Worm (Caenorhabditis elegans) whole organism, L1 larva: Measurements from ENCODE around the gene lgc-11.

Source experiments
- C04F5.9 ChIP-seq: sonication (generic microtip); optimal IDR thresholded peaks from 2 replicates; lab custom pipeline; 2016; ENCODE audit warnings: missing genetic modification characterization, missing compliant biosample characterization
- C16A3.4 ChIP-seq: fragments of 150-350 bp; optimal IDR thresholded peaks from 2 replicates; lab custom pipeline; 2014; ENCODE audit warnings: missing biosample characterization, missing genetic modification characterization
- F16B12.6 ChIP-seq: fragments of 150-350 bp; optimal IDR thresholded peaks from 2 replicates; lab custom pipeline; 2014; ENCODE audit warnings: missing biosample characterization, missing genetic modification characterization
- ama-1 ChIP-seq: fragments of 150-350 bp; optimal IDR thresholded peaks from 2 replicates; lab custom pipeline; 2014
- blmp-1 ChIP-seq: fragments of 150-350 bp; optimal IDR thresholded peaks from 2 replicates; lab custom pipeline; 2014; ENCODE audit warnings: missing biosample characterization, missing genetic modification characterization
- ceh-63 ChIP-seq: fragments of 200-800 bp; sonication (Bioruptor generic); optimal IDR thresholded peaks from 2 replicates; lab custom pipeline; 2018; ENCODE audit warnings: mild to moderate bottlenecking, missing genetic modification characterization, missing compliant biosample characterization
- ceh-8 ChIP-seq: fragments of 200-800 bp; sonication (Bioruptor generic); optimal IDR thresholded peaks from 2 replicates; lab custom pipeline; 2018; ENCODE audit warnings: mild to moderate bottlenecking, missing genetic modification characterization, moderate library complexity, missing compliant biosample characterization
- ceh-82 ChIP-seq, 3 experiments: fragments of 150-350 bp in 1 of 3; sonication (generic microtip) in 2 of 3; optimal IDR thresholded peaks; 2 replicates each; lab custom pipeline; 2014 to 2017; ENCODE audit warnings: missing biosample characterization in 3 of 3, missing genetic modification characterization in 3 of 3
- ceh-88 ChIP-seq: fragments of 200-800 bp; sonication (Bioruptor generic); IDR thresholded peaks from 2 replicates; pipeline ENCODE4 v1.3.6; 2022; ENCODE audit warnings: missing genetic modification characterization, missing compliant biosample characterization
- dpl-1 ChIP-seq, 3 experiments: fragments of 150-350 bp in 2 of 3; sonication (generic microtip) in 1 of 3; optimal IDR thresholded peaks; 2 replicates each; lab custom pipeline; 2014 to 2017; ENCODE audit warnings: missing biosample characterization in 3 of 3, missing genetic modification characterization in 3 of 3, missing genetic modification reagents in 3 of 3
- efl-1 ChIP-seq, 4 experiments: fragments of 150-350 bp; optimal IDR thresholded peaks in 3 of 4; peaks in 1 of 4; 1 replicate in 1 of 4; 2 replicates in 3 of 4; lab custom pipeline; 2014; ENCODE audit warnings: missing biosample characterization in 2 of 4, missing genetic modification characterization in 2 of 4, missing genetic modification reagents in 2 of 4
- efl-3 ChIP-seq: fragments of 200-800 bp; sonication (Bioruptor generic); optimal IDR thresholded peaks from 2 replicates; lab custom pipeline; 2018; ENCODE audit warnings: mild to moderate bottlenecking, missing genetic modification characterization, missing compliant biosample characterization
- egl-13 ChIP-seq: sonication (generic microtip); optimal IDR thresholded peaks from 2 replicates; lab custom pipeline; 2016; ENCODE audit warnings: missing genotype, missing genetic modification reagents, missing genetic modification characterization, missing compliant biosample characterization
- egl-27 ChIP-seq, 2 experiments: fragments of 150-350 bp in 1 of 2; sonication (generic microtip); optimal IDR thresholded peaks; 3 replicates each; lab custom pipeline; 2017 to 2018; ENCODE audit warnings: missing biosample characterization in 2 of 2, missing genetic modification characterization in 2 of 2, missing genetic modification reagents in 2 of 2
- elt-3 ChIP-seq, 6 experiments: fragments of 150-350 bp in 1 of 6; sonication (generic microtip); optimal IDR thresholded peaks; 2 replicates each; lab custom pipeline; 2017 to 2018; ENCODE audit warnings: missing biosample characterization in 6 of 6, missing genetic modification characterization in 6 of 6, inconsistent platforms in 1 of 6
- fkh-10 ChIP-seq: sonication (generic microtip); optimal IDR thresholded peaks from 2 replicates; lab custom pipeline; 2017; ENCODE audit warnings: missing biosample characterization, missing genetic modification reagents, missing genetic modification characterization
- fkh-4 ChIP-seq: sonication (generic microtip); optimal IDR thresholded peaks from 2 replicates; lab custom pipeline; 2016; ENCODE audit warnings: missing compliant biosample characterization, missing genetic modification characterization, borderline replicate concordance
- fkh-8 ChIP-seq: sonication (generic microtip); optimal IDR thresholded peaks from 2 replicates; lab custom pipeline; 2016; ENCODE audit warnings: mild to moderate bottlenecking, missing genetic modification characterization, missing compliant biosample characterization
- fos-1 ChIP-seq: fragments of 150-350 bp; optimal IDR thresholded peaks from 2 replicates; lab custom pipeline; 2014; ENCODE audit warnings: missing biosample characterization, missing genetic modification characterization
- hlh-17 ChIP-seq: fragments of 200-800 bp; sonication (Bioruptor generic); optimal IDR thresholded peaks from 2 replicates; lab custom pipeline; 2018; ENCODE audit warnings: missing genetic modification characterization, mild to moderate bottlenecking, missing compliant biosample characterization, moderate library complexity, borderline replicate concordance
- hpl-2 ChIP-seq: fragments of 150-350 bp; optimal IDR thresholded peaks from 2 replicates; lab custom pipeline; 2014; ENCODE audit warnings: missing biosample characterization, missing genetic modification reagents, missing genetic modification characterization
- lin-35 ChIP-seq, 2 experiments: fragments of 150-350 bp; optimal IDR thresholded peaks; 2 replicates each; lab custom pipeline; 2014; ENCODE audit warnings: missing biosample characterization in 2 of 2, missing genetic modification characterization in 2 of 2, missing genetic modification reagents in 2 of 2
- mdl-1 ChIP-seq, 2 experiments: fragments of 150-350 bp; optimal IDR thresholded peaks; 2 replicates each; lab custom pipeline; 2014 to 2017; ENCODE audit warnings: missing biosample characterization in 2 of 2, missing genetic modification characterization in 2 of 2, inconsistent platforms in 1 of 2
- mef-2 ChIP-seq: fragments of 150-350 bp; optimal IDR thresholded peaks from 2 replicates; lab custom pipeline; 2014; ENCODE audit warnings: missing biosample characterization, missing genetic modification characterization
- mep-1 ChIP-seq: fragments of 150-350 bp; optimal IDR thresholded peaks from 2 replicates; lab custom pipeline; 2014; ENCODE audit warnings: missing biosample characterization, missing genetic modification characterization
- nhr-12 ChIP-seq: sonication (generic microtip); optimal IDR thresholded peaks from 2 replicates; lab custom pipeline; 2017; ENCODE audit warnings: missing biosample characterization, missing genetic modification characterization
- nhr-20 ChIP-seq: sonication (generic microtip); optimal IDR thresholded peaks from 2 replicates; lab custom pipeline; 2016; ENCODE audit warnings: mild to moderate bottlenecking, missing genetic modification characterization, missing compliant biosample characterization
- nhr-237 ChIP-seq: fragments of 150-350 bp; optimal IDR thresholded peaks from 2 replicates; lab custom pipeline; 2014; ENCODE audit warnings: missing biosample characterization, missing genetic modification characterization
- nhr-28 ChIP-seq: fragments of 150-350 bp; optimal IDR thresholded peaks from 2 replicates; lab custom pipeline; 2014; ENCODE audit warnings: missing biosample characterization, missing genetic modification characterization
- nhr-47 ChIP-seq: sonication (generic microtip); optimal IDR thresholded peaks from 2 replicates; lab custom pipeline; 2016; ENCODE audit warnings: mild to moderate bottlenecking, missing genetic modification characterization, moderate library complexity, missing compliant biosample characterization
- nhr-71 ChIP-seq: sonication (generic microtip); optimal IDR thresholded peaks from 2 replicates; lab custom pipeline; 2016; ENCODE audit warnings: mild to moderate bottlenecking, missing genetic modification characterization, moderate library complexity, missing compliant biosample characterization
- nhr-76 ChIP-seq: sonication (generic microtip); optimal IDR thresholded peaks from 2 replicates; lab custom pipeline; 2017; ENCODE audit warnings: missing biosample characterization, missing genetic modification characterization
- pag-3 ChIP-seq: sonication (generic microtip); optimal IDR thresholded peaks from 2 replicates; lab custom pipeline; 2017; ENCODE audit warnings: missing genetic modification characterization, mild to moderate bottlenecking, missing compliant biosample characterization, antibody characterized with exemption, borderline replicate concordance; ENCODE audit not compliant: insufficient read depth
- pax-3 ChIP-seq: fragments of 200-800 bp; sonication (Bioruptor generic); optimal IDR thresholded peaks from 2 replicates; lab custom pipeline; 2018; ENCODE audit warnings: mild to moderate bottlenecking, missing genetic modification characterization, moderate library complexity, missing compliant biosample characterization
- pqm-1 ChIP-seq: sonication (generic microtip); optimal IDR thresholded peaks from 3 replicates; lab custom pipeline; 2017; ENCODE audit warnings: missing biosample characterization, missing genetic modification characterization
- rnt-1 ChIP-seq: sonication (generic microtip); optimal IDR thresholded peaks from 2 replicates; lab custom pipeline; 2016; ENCODE audit warnings: mild to moderate bottlenecking, missing genetic modification characterization, moderate library complexity, missing compliant biosample characterization
- snu-23 ChIP-seq: sonication (generic microtip); optimal IDR thresholded peaks from 2 replicates; lab custom pipeline; 2016; ENCODE audit warnings: missing genetic modification characterization, missing compliant biosample characterization
- sox-4 ChIP-seq: sonication (generic microtip); optimal IDR thresholded peaks from 2 replicates; lab custom pipeline; 2016; ENCODE audit warnings: missing genetic modification characterization, missing compliant biosample characterization
- sptf-1 ChIP-seq: fragments of 150-350 bp; optimal IDR thresholded peaks from 2 replicates; lab custom pipeline; 2014; ENCODE audit warnings: missing biosample characterization, missing genetic modification characterization
- sup-37 ChIP-seq: fragments of 200-800 bp; sonication (Bioruptor generic); optimal IDR thresholded peaks from 2 replicates; lab custom pipeline; 2018; ENCODE audit warnings: mild to moderate bottlenecking, missing genetic modification characterization, missing compliant biosample characterization
- swsn-7 ChIP-seq: sonication (generic microtip); optimal IDR thresholded peaks from 2 replicates; lab custom pipeline; 2016; ENCODE audit warnings: missing genetic modification characterization, missing compliant biosample characterization
- tbx-2 ChIP-seq: sonication (generic microtip); optimal IDR thresholded peaks from 2 replicates; lab custom pipeline; 2016; ENCODE audit warnings: missing genetic modification characterization, missing compliant biosample characterization
- tlp-1 ChIP-seq: fragments of 150-350 bp; optimal IDR thresholded peaks from 2 replicates; lab custom pipeline; 2014; ENCODE audit warnings: missing biosample characterization, missing genetic modification characterization
- unc-30 ChIP-seq: sonication (generic microtip); optimal IDR thresholded peaks from 2 replicates; lab custom pipeline; 2017; ENCODE audit warnings: missing biosample characterization, missing genetic modification characterization
- unc-86 ChIP-seq: sonication (generic microtip); optimal IDR thresholded peaks from 2 replicates; lab custom pipeline; 2016; ENCODE audit warnings: missing genetic modification characterization, missing compliant biosample characterization
- unc-98 ChIP-seq: fragments of 200-800 bp; sonication (Bioruptor generic); IDR thresholded peaks from 2 replicates; pipeline ENCODE4 v1.3.6; 2022; ENCODE audit warnings: missing genetic modification characterization, missing compliant biosample characterization
- xbp-1 ChIP-seq: sonication (generic microtip); optimal IDR thresholded peaks from 2 replicates; lab custom pipeline; 2016; ENCODE audit warnings: missing genetic modification characterization, missing compliant biosample characterization
- zag-1 ChIP-seq: fragments of 150-350 bp; optimal IDR thresholded peaks from 2 replicates; lab custom pipeline; 2014; ENCODE audit warnings: missing biosample characterization, missing genetic modification characterization
- zip-4 ChIP-seq: fragments of 200-800 bp; sonication (Bioruptor generic); optimal IDR thresholded peaks from 2 replicates; lab custom pipeline; 2018; ENCODE audit warnings: mild to moderate bottlenecking, missing genetic modification characterization, moderate library complexity, missing compliant biosample characterization
- ztf-4 ChIP-seq: fragments of 150-350 bp; optimal IDR thresholded peaks from 2 replicates; lab custom pipeline; 2014; ENCODE audit warnings: missing biosample characterization, missing genetic modification characterization

The lgc-11 gene

DNA sequence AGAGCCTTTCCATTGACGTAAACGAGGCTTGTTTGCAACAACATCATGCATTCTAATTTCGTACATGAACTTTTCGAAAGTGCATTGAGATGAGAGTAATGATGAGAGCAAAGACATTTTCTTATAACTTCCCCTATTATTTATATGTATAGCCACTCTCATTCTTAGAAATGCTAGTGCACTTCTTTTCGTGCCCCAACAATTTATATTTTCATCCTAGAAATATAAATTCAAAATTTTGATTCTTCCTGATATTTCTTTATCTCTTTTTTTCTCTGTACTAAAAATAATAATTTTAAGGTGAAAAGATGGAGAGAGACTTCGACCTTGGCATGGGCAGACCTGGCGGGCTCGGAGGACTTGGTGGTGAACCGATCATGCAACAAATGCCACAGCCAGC is 27.5 kb downstream of the lgc-11 start, which contains the start of gene mek-1:
Gene mek-1, plus strand, starts transcription at position 301 of the 400 bp plus-strand sequence.
- TF ChIP-seq nhr-71 (tag; lab: Kevin White, UChicago) (peak; percentile 4), sox-4 (tag; lab: Kevin White, UChicago) (peak; percentile 46), mef-2 (tag; lab: Kevin White, UChicago) (peak; percentile 46), mdl-1 (tag; optimal IDR thresholded peaks at IDR 0.05; lab: Kevin White, UChicago) (no peak), C16A3.4 (tag; lab: Kevin White, UChicago) (no peak), efl-3 (GFP tag; lab: Kevin White, UChicago) (no peak)
- TF ChIP-seq, all 84 proteins: peak for 3

- no peak for TF ChIP-seq hlh-17
- TF ChIP-seq dpl-1 (GFP tag; optimal IDR thresholded peaks at IDR 0.05; lab: Kevin White, UChicago), result no peak
- TF ChIP-seq sptf-1 (tag; lab: Kevin White, UChicago), result no peak
- no peak for TF ChIP-seq elt-3 (tag; optimal IDR thresholded peaks at IDR 0.05; lab: Kevin White, UChicago)
- TF ChIP-seq fkh-4, result no peak
- no peak for TF ChIP-seq zag-1
- TF ChIP-seq efl-1 (optimal IDR thresholded peaks at IDR 0.05; lab: Kevin White, UChicago), result no peak
- peak in 1 of 2 experiments; percentile 79 for TF ChIP-seq efl-1 (GFP tag; optimal IDR thresholded peaks at IDR 0.05 in 1 of 2; lab: Kevin White, UChicago)
- no peak for TF ChIP-seq ztf-4 (tag; lab: Kevin White, UChicago)
- no peak for TF ChIP-seq nhr-28 (tag; lab: Kevin White, UChicago)
- peak in 1 of 2 experiments; percentile 18 for TF ChIP-seq lin-35 (GFP tag; optimal IDR thresholded peaks at IDR 0.05; lab: Kevin White, UChicago)
- TF ChIP-seq nhr-47 (tag; lab: Kevin White, UChicago), result peak; percentile 11
- TF ChIP-seq nhr-20 (tag; lab: Kevin White, UChicago), result no peak
- TF ChIP-seq unc-30, result no peak
- no peak for TF ChIP-seq C04F5.9
- peak; percentile 42 for TF ChIP-seq pax-3 (tag; lab: Kevin White, UChicago)
- TF ChIP-seq fos-1 (tag; lab: Kevin White, UChicago), result no peak
- no peak for TF ChIP-seq mef-2 (tag; lab: Kevin White, UChicago)
- TF ChIP-seq snu-23 (GFP tag; lab: Kevin White, UChicago), result peak; percentile 8
- TF ChIP-seq fkh-8 (tag; lab: Kevin White, UChicago), result peak; percentile 14
- no peak for TF ChIP-seq unc-86 (tag; lab: Kevin White, UChicago)
- no peak for TF ChIP-seq ceh-63 (GFP tag; lab: Kevin White, UChicago)
- no peak for TF ChIP-seq pag-3 (tag; lab: Kevin White, UChicago)
- TF ChIP-seq nhr-237 (tag; lab: Kevin White, UChicago), result no peak
- no peak for TF ChIP-seq efl-3 (GFP tag; lab: Kevin White, UChicago)
- no peak for TF ChIP-seq swsn-7 (tag; lab: Kevin White, UChicago)
- TF ChIP-seq zip-4 (GFP tag; lab: Kevin White, UChicago), result no peak
- TF ChIP-seq mep-1 (tag; lab: Kevin White, UChicago), result peak; percentile 15
- no peak for TF ChIP-seq C16A3.4 (tag; lab: Kevin White, UChicago)
- no peak for TF ChIP-seq ama-1
- TF ChIP-seq pqm-1 (tag; lab: Kevin White, UChicago), result no peak
- TF ChIP-seq unc-98, result no peak
- no peak for TF ChIP-seq hpl-2 (GFP tag; lab: Kevin White, UChicago)
- TF ChIP-seq egl-27 (tag; optimal IDR thresholded peaks at IDR 0.05; lab: Kevin White, UChicago), result no peak
- TF ChIP-seq tlp-1, result no peak
- no peak for TF ChIP-seq egl-13 (tag; lab: Kevin White, UChicago)
- peak; percentile 21 for TF ChIP-seq xbp-1
- TF ChIP-seq nhr-12, result no peak
- TF ChIP-seq fkh-10 (GFP tag; lab: Kevin White, UChicago), result no peak
- peak in 1 of 3 experiments; percentile 16 for TF ChIP-seq ceh-82 (tag; optimal IDR thresholded peaks at IDR 0.05; lab: Kevin White, UChicago)
- TF ChIP-seq tbx-2 (tag; lab: Kevin White, UChicago), result no peak
- no peak for TF ChIP-seq nhr-76 (tag; lab: Kevin White, UChicago)
- peak; percentile 21 for TF ChIP-seq F16B12.6 (tag; lab: Kevin White, UChicago)
- no peak for TF ChIP-seq sup-37 (GFP tag; lab: Kevin White, UChicago)
- no peak for TF ChIP-seq blmp-1
- peak; percentile 0 for TF ChIP-seq rnt-1 (tag; lab: Kevin White, UChicago)
- no peak for TF ChIP-seq nhr-71 (tag; lab: Kevin White, UChicago)
- no peak for TF ChIP-seq ceh-8 (GFP tag; lab: Kevin White, UChicago)
- TF ChIP-seq ceh-88 (GFP tag; lab: Robert Waterston, UW), result no peak
These were observed 28.0 kb downstream of the lgc-11 start for ce11 chrX:7478476-7478875.
